Fruit fly (Drosophila melanogaster) whole organism, prepupa: Measurements from ENCODE around the gene Tengl1.

ENCODE experiments used
- Blimp-1 ChIP-seq: fragments of 200-800 bp; sonication (Bioruptor generic); optimal IDR thresholded peaks from 3 replicates; lab custom pipeline; 2017; ENCODE audit warnings: missing biosample characterization, missing genetic modification characterization, mild to moderate bottlenecking, moderate library complexity, missing genetic modification reagents
- CG10631 ChIP-seq: fragments of 200-800 bp; sonication (Bioruptor generic); optimal IDR thresholded peaks from 2 replicates; lab custom pipeline; 2016; ENCODE audit warnings: missing biosample characterization, missing genetic modification characterization
- CG10669 ChIP-seq: fragments of 200-800 bp; sonication (Bioruptor generic); optimal IDR thresholded peaks from 3 replicates; lab custom pipeline; 2018; ENCODE audit warnings: missing biosample characterization, mild to moderate bottlenecking, missing genetic modification characterization, moderate library complexity
- CG11294 ChIP-seq: fragments of 200-800 bp; sonication (Bioruptor generic); IDR thresholded peaks from 2 replicates; pipeline ENCODE4 v1.3.6; 2022; ENCODE audit warnings: missing biosample characterization, missing genetic modification characterization
- CG11902 ChIP-seq: fragments of 200-800 bp; sonication (Bioruptor generic); optimal IDR thresholded peaks from 3 replicates; lab custom pipeline; 2016; ENCODE audit warnings: missing biosample characterization, missing genetic modification characterization
- CG15336 ChIP-seq: fragments of 200-800 bp; sonication (Bioruptor generic); IDR thresholded peaks from 2 replicates; pipeline ENCODE4 v1.3.6; 2022; ENCODE audit warnings: missing biosample characterization, missing genetic modification characterization
- CG16779 ChIP-seq: fragments of 200-800 bp; sonication (Bioruptor generic); optimal IDR thresholded peaks from 3 replicates; lab custom pipeline; 2017; ENCODE audit warnings: missing biosample characterization, mild to moderate bottlenecking, missing genetic modification characterization
- CG31627 ChIP-seq: fragments of 200-800 bp; sonication (Bioruptor generic); optimal IDR thresholded peaks from 3 replicates; lab custom pipeline; 2016; ENCODE audit warnings: missing biosample characterization, missing genetic modification characterization
- CG3919 ChIP-seq: fragments of 200-800 bp; sonication (Bioruptor generic); optimal IDR thresholded peaks from 3 replicates; lab custom pipeline; 2016; ENCODE audit warnings: missing biosample characterization, missing genetic modification characterization
- CG6163 ChIP-seq: fragments of 200-800 bp; sonication (Bioruptor generic); IDR thresholded peaks from 3 replicates; pipeline ENCODE4 v1.3.6; 2022; ENCODE audit warnings: missing biosample characterization, missing genetic modification characterization
- CG6792 ChIP-seq: fragments of 200-800 bp; sonication (Bioruptor generic); optimal IDR thresholded peaks from 3 replicates; lab custom pipeline; 2016; ENCODE audit warnings: missing biosample characterization, missing genetic modification characterization
- CG6808 ChIP-seq: fragments of 200-800 bp; sonication (Bioruptor generic); optimal IDR thresholded peaks from 3 replicates; lab custom pipeline; 2017; ENCODE audit warnings: missing biosample characterization, missing genetic modification characterization, mild to moderate bottlenecking, moderate library complexity, missing genetic modification reagents
- CG6854 ChIP-seq: fragments of 200-800 bp; sonication (Bioruptor generic); optimal IDR thresholded peaks from 2 replicates; lab custom pipeline; 2017; ENCODE audit warnings: missing biosample characterization, mild to moderate bottlenecking, missing genetic modification characterization
- CG8119 ChIP-seq: fragments of 200-800 bp; sonication (Bioruptor generic); IDR thresholded peaks from 3 replicates; pipeline ENCODE4 v1.3.6; 2022; ENCODE audit warnings: missing biosample characterization, missing genetic modification characterization
- CG8319 ChIP-seq: fragments of 200-800 bp; sonication (Bioruptor generic); optimal IDR thresholded peaks from 3 replicates; lab custom pipeline; 2016; ENCODE audit warnings: missing biosample characterization, missing genetic modification characterization
- CG8632 ChIP-seq: fragments of 200-800 bp; sonication (Bioruptor generic); optimal IDR thresholded peaks from 3 replicates; lab custom pipeline; 2016; ENCODE audit warnings: missing biosample characterization, missing genetic modification characterization
- CG9139 ChIP-seq: fragments of 200-800 bp; sonication (Bioruptor generic); optimal IDR thresholded peaks from 3 replicates; lab custom pipeline; 2017; ENCODE audit warnings: missing biosample characterization, mild to moderate bottlenecking, missing genetic modification characterization
- Eip75B ChIP-seq: fragments of 200-800 bp; sonication (Bioruptor generic); optimal IDR thresholded peaks from 3 replicates; lab custom pipeline; 2016; ENCODE audit warnings: missing biosample characterization, missing genetic modification characterization
- Eip78C ChIP-seq: fragments of 200-800 bp; sonication (Bioruptor generic); peaks from one replicate; lab custom pipeline; 2016; ENCODE audit warnings: missing biosample characterization, missing genetic modification characterization
- Eip93F ChIP-seq: fragments of 200-800 bp; sonication (Bioruptor generic); optimal IDR thresholded peaks from 2 replicates; lab custom pipeline; 2016; ENCODE audit warnings: missing biosample characterization, mild to moderate bottlenecking, missing genetic modification characterization
- Ets21C ChIP-seq: fragments of 200-800 bp; sonication (Bioruptor generic); optimal IDR thresholded peaks from 3 replicates; lab custom pipeline; 2016; ENCODE audit warnings: missing biosample characterization, missing genetic modification characterization
- Ets96B ChIP-seq: fragments of 200-800 bp; optimal IDR thresholded peaks from 2 replicates; lab custom pipeline; 2019; ENCODE audit warnings: missing biosample characterization, mild to moderate bottlenecking, missing genetic modification characterization, moderate library complexity
- Gug ChIP-seq: fragments of 200-800 bp; sonication (Bioruptor generic); IDR thresholded peaks from 2 replicates; pipeline ENCODE4 v1.3.6; 2022; ENCODE audit warnings: missing biosample characterization, missing genetic modification characterization
- Hr39 ChIP-seq: fragments of 200-800 bp; sonication (Bioruptor generic); optimal IDR thresholded peaks from 2 replicates; lab custom pipeline; 2016; ENCODE audit warnings: missing biosample characterization, missing genetic modification characterization
- Hr4 ChIP-seq: fragments of 200-800 bp; sonication (Bioruptor generic); optimal IDR thresholded peaks from 3 replicates; lab custom pipeline; 2016; ENCODE audit warnings: missing biosample characterization, missing genetic modification characterization
- Lpt ChIP-seq: fragments of 200-800 bp; sonication (Bioruptor generic); optimal IDR thresholded peaks from 3 replicates; lab custom pipeline; 2016; ENCODE audit warnings: missing biosample characterization, missing genetic modification characterization
- Met ChIP-seq: fragments of 200-800 bp; sonication (Bioruptor generic); optimal IDR thresholded peaks from 3 replicates; lab custom pipeline; 2016; ENCODE audit warnings: missing biosample characterization, missing genetic modification characterization
- OdsH ChIP-seq: fragments of 200-800 bp; sonication (Bioruptor generic); optimal IDR thresholded peaks from 3 replicates; lab custom pipeline; 2016; ENCODE audit warnings: missing biosample characterization, missing genetic modification characterization
- Smox ChIP-seq: fragments of 200-800 bp; sonication (Bioruptor generic); optimal IDR thresholded peaks from 3 replicates; lab custom pipeline; 2016; ENCODE audit warnings: missing biosample characterization, missing genetic modification characterization
- Sox102F ChIP-seq: fragments of 200-800 bp; sonication (Bioruptor generic); optimal IDR thresholded peaks from 2 replicates; lab custom pipeline; 2016; ENCODE audit warnings: missing biosample characterization, mild to moderate bottlenecking, missing genetic modification characterization
- Sox15 ChIP-seq: fragments of 200-800 bp; sonication (Bioruptor generic); optimal IDR thresholded peaks from 3 replicates; lab custom pipeline; 2016; ENCODE audit warnings: missing biosample characterization, missing genetic modification characterization
- achi ChIP-seq: fragments of 200-800 bp; sonication (Bioruptor generic); optimal IDR thresholded peaks from 3 replicates; lab custom pipeline; 2016; ENCODE audit warnings: missing biosample characterization, missing genetic modification characterization
- acj6 ChIP-seq: fragments of 200-800 bp; sonication (Bioruptor generic); optimal IDR thresholded peaks from 3 replicates; lab custom pipeline; 2016; ENCODE audit warnings: missing biosample characterization, missing genetic modification characterization
- cyc ChIP-seq: fragments of 200-800 bp; sonication (Bioruptor generic); optimal IDR thresholded peaks from 3 replicates; lab custom pipeline; 2016; ENCODE audit warnings: missing biosample characterization, missing genetic modification characterization
- dac ChIP-seq: fragments of 200-800 bp; sonication (Bioruptor generic); optimal IDR thresholded peaks from 2 replicates; lab custom pipeline; 2017; ENCODE audit warnings: missing biosample characterization, mild to moderate bottlenecking, missing genetic modification characterization
- eg ChIP-seq: fragments of 200-800 bp; sonication (Bioruptor generic); IDR thresholded peaks from 3 replicates; pipeline ENCODE4 v1.3.6; 2022; ENCODE audit warnings: missing biosample characterization, missing genetic modification characterization
- esn ChIP-seq: fragments of 200-800 bp; sonication (Bioruptor generic); optimal IDR thresholded peaks from 2 replicates; lab custom pipeline; 2016; ENCODE audit warnings: missing biosample characterization, mild to moderate bottlenecking, missing genetic modification characterization, moderate library complexity
- fd59A ChIP-seq: fragments of 200-800 bp; sonication (Bioruptor generic); optimal IDR thresholded peaks from 2 replicates; lab custom pipeline; 2017; ENCODE audit warnings: missing biosample characterization, mild to moderate bottlenecking, missing genetic modification characterization, missing genetic modification reagents
- fd85E ChIP-seq: fragments of 200-800 bp; sonication (Bioruptor generic); optimal IDR thresholded peaks from 3 replicates; lab custom pipeline; 2016; ENCODE audit warnings: missing biosample characterization, missing genetic modification characterization
- fkh ChIP-seq: fragments of 200-800 bp; sonication (Bioruptor generic); optimal IDR thresholded peaks from 3 replicates; lab custom pipeline; 2017; ENCODE audit warnings: missing biosample characterization, mild to moderate bottlenecking, missing genetic modification characterization, moderate library complexity
- lz ChIP-seq: fragments of 200-800 bp; sonication (Bioruptor generic); optimal IDR thresholded peaks from 3 replicates; lab custom pipeline; 2016; ENCODE audit warnings: missing biosample characterization, missing genetic modification characterization
- net ChIP-seq: fragments of 200-800 bp; sonication (Bioruptor generic); optimal IDR thresholded peaks from 3 replicates; lab custom pipeline; 2016; ENCODE audit warnings: missing biosample characterization, missing genetic modification characterization
- salr ChIP-seq, 2 experiments: fragments of 200-800 bp; sonication (Bioruptor generic); optimal IDR thresholded peaks; 3 replicates each; lab custom pipeline; 2016 to 2018; ENCODE audit warnings: missing biosample characterization in 2 of 2, missing genetic modification characterization in 2 of 2, mild to moderate bottlenecking in 1 of 2
- svp ChIP-seq: fragments of 200-800 bp; sonication (Bioruptor generic); peaks from one replicate; lab custom pipeline; 2016; ENCODE audit warnings: missing biosample characterization, missing genetic modification characterization
- vri ChIP-seq: fragments of 200-800 bp; sonication (Bioruptor generic); optimal IDR thresholded peaks from 3 replicates; lab custom pipeline; 2016; ENCODE audit warnings: missing biosample characterization, mild to moderate bottlenecking, missing genetic modification characterization

Tengl1 gene

dm6 chr2L:2200136-2201036, 40.0 kb downstream of the Tengl1 start (continued):
- peak; percentile 86 for TF ChIP-seq Lpt

- no peak for TF ChIP-seq CG10669 (GFP tag; lab: Kevin White, UChicago)
Observed at dm6 chr2L:2199433-2199796, 41.0 kb downstream of the Tengl1 start.

dm6 chr2L:2198613-2199432, 41.6 kb downstream of the Tengl1 start:
- peak; percentile 99 for TF ChIP-seq Smox (GFP tag; lab: Kevin White, UChicago)
- peak; percentile 100 for TF ChIP-seq vri (GFP tag; lab: Kevin White, UChicago)
- peak; percentile 98 for TF ChIP-seq CG11902
- peak; percentile 99 for TF ChIP-seq CG3919 (GFP tag; lab: Kevin White, UChicago)
- TF ChIP-seq Gug (GFP tag; lab: Robert Waterston, UW), result no peak
- TF ChIP-seq fd85E, result peak; percentile 92
- peak; percentile 95 for TF ChIP-seq fd59A (GFP tag; lab: Kevin White, UChicago)
- no peak for TF ChIP-seq CG15336
- TF ChIP-seq CG8632 (GFP tag; lab: Kevin White, UChicago), result peak; percentile 97
- peak; percentile 99 for TF ChIP-seq Eip75B (GFP tag; lab: Kevin White, UChicago)
- TF ChIP-seq CG10631 (GFP tag; lab: Kevin White, UChicago), result peak; percentile 99
- TF ChIP-seq dac (GFP tag; lab: Kevin White, UChicago), result peak; percentile 92
- peak; percentile 79 for TF ChIP-seq fkh (GFP tag; lab: Kevin White, UChicago)
- peak; percentile 97 for TF ChIP-seq net (GFP tag; lab: Kevin White, UChicago)
- no peak for TF ChIP-seq CG6163 (GFP tag; lab: Robert Waterston, UW)
- peak; percentile 99 for TF ChIP-seq Hr39 (GFP tag; lab: Kevin White, UChicago)
- TF ChIP-seq lz (GFP tag; lab: Kevin White, UChicago), result peak; percentile 99
- no peak for TF ChIP-seq CG11294 (GFP tag; lab: Robert Waterston, UW)
- TF ChIP-seq Blimp-1 (GFP tag; lab: Kevin White, UChicago), result peak; percentile 90
- TF ChIP-seq CG31627 (GFP tag; lab: Kevin White, UChicago), result peak; percentile 99
- peak; percentile 99 for TF ChIP-seq esn (GFP tag; lab: Kevin White, UChicago)
- TF ChIP-seq acj6 (GFP tag; lab: Kevin White, UChicago), result peak; percentile 99
- peak; percentile 99 for TF ChIP-seq cyc (GFP tag; lab: Kevin White, UChicago)
- TF ChIP-seq Eip78C (GFP tag; lab: Kevin White, UChicago), result peak; percentile 99
- peak; percentile 99 for TF ChIP-seq Sox102F (GFP tag; lab: Kevin White, UChicago)
- TF ChIP-seq CG8119 (GFP tag; lab: Robert Waterston, UW), result no peak
- TF ChIP-seq CG10669 (GFP tag; lab: Kevin White, UChicago), result peak; percentile 94
- peak; percentile 97 for TF ChIP-seq Ets96B
- TF ChIP-seq Eip93F (GFP tag; lab: Kevin White, UChicago), result no peak
- TF ChIP-seq Met (GFP tag; lab: Kevin White, UChicago), result peak; percentile 99
- peak; percentile 95 for TF ChIP-seq CG6854
- TF ChIP-seq salr (GFP tag; optimal IDR thresholded peaks at IDR 0.05; lab: Kevin White, UChicago), result peak; percentile 94 to 98
- TF ChIP-seq OdsH (GFP tag; lab: Kevin White, UChicago), result peak; percentile 98
- TF ChIP-seq CG6792 (GFP tag; lab: Kevin White, UChicago), result peak; percentile 98
- peak; percentile 99 for TF ChIP-seq svp (GFP tag; lab: Kevin White, UChicago)
- TF ChIP-seq Sox15, result peak; percentile 98
- peak; percentile 90 for TF ChIP-seq CG9139 (GFP tag; lab: Kevin White, UChicago)
- peak; percentile 97 for TF ChIP-seq achi (GFP tag; lab: Kevin White, UChicago)
- TF ChIP-seq eg, result no peak
- TF ChIP-seq Ets21C (GFP tag; lab: Kevin White, UChicago), result peak; percentile 98
- peak; percentile 94 for TF ChIP-seq CG16779 (tag; lab: Kevin White, UChicago)
- peak; percentile 94 for TF ChIP-seq CG6808 (GFP tag; lab: Kevin White, UChicago)
- peak; percentile 98 for TF ChIP-seq CG8319 (GFP tag; lab: Kevin White, UChicago)
- peak; percentile 98 for TF ChIP-seq Hr4 (GFP tag; lab: Kevin White, UChicago)
